Worm (Caenorhabditis elegans): ENCODE data around the gene mtp-18.

Gene mtp-18

ce11 chrX:6250272-6250752, 44.1 kb upstream of the mtp-18 start:
- TF ChIP-seq tab-1 (GFP tag; IDR thresholded peaks at IDR 0.05) (no peak), ztf-29 (GFP tag; IDR thresholded peaks at IDR 0.05) (no peak), ref-1 (GFP tag; conservative IDR thresholded peaks at IDR 0.05) (no peak), ztf-23 (GFP tag; IDR thresholded peaks at IDR 0.05) (no peak)

ce11 chrX:6248778-6249658, 42.8 kb upstream of the mtp-18 start:
- TF ChIP-seq ztf-23 (GFP tag; IDR thresholded peaks at IDR 0.05): no peak
- TF ChIP-seq ztf-29 (GFP tag; IDR thresholded peaks at IDR 0.05): no peak
- no peak for TF ChIP-seq klf-2 (GFP tag; conservative IDR thresholded peaks at IDR 0.05)
- TF ChIP-seq ref-1 (GFP tag; conservative IDR thresholded peaks at IDR 0.05): no peak
- no peak for TF ChIP-seq flt-1 (GFP tag; IDR thresholded peaks at IDR 0.05)
- no peak for TF ChIP-seq T22C8.4 (GFP tag; IDR thresholded peaks at IDR 0.05)
- TF ChIP-seq cog-1 (tag; optimal IDR thresholded peaks at IDR 0.05): no peak
- no peak for TF ChIP-seq med-1 (GFP tag; optimal IDR thresholded peaks at IDR 0.05; ENCODE audit: insufficient read depth)
- TF ChIP-seq tab-1 (GFP tag; IDR thresholded peaks at IDR 0.05): no peak

ce11 chrX:6247869-6248268, 41.7 kb upstream of the mtp-18 start:
- TF ChIP-seq cog-1 (tag; optimal IDR thresholded peaks at IDR 0.05): no peak
- no peak for TF ChIP-seq med-1 (GFP tag; optimal IDR thresholded peaks at IDR 0.05; ENCODE audit: insufficient read depth)
- TF ChIP-seq ref-1 (GFP tag; conservative IDR thresholded peaks at IDR 0.05): no peak
- TF ChIP-seq klf-2 (GFP tag; conservative IDR thresholded peaks at IDR 0.05): no peak
- no peak for TF ChIP-seq ztf-23 (GFP tag; IDR thresholded peaks at IDR 0.05)
- no peak for TF ChIP-seq flt-1 (GFP tag; IDR thresholded peaks at IDR 0.05)
- no peak for TF ChIP-seq tab-1 (GFP tag; IDR thresholded peaks at IDR 0.05)
- TF ChIP-seq ztf-29 (GFP tag; IDR thresholded peaks at IDR 0.05): no peak
- TF ChIP-seq T22C8.4 (GFP tag; IDR thresholded peaks at IDR 0.05): no peak

- TF ChIP-seq med-1 (GFP tag; optimal IDR thresholded peaks at IDR 0.05; ENCODE audit: insufficient read depth) (no peak), tab-1 (GFP tag; IDR thresholded peaks at IDR 0.05) (no peak), ref-1 (GFP tag; conservative IDR thresholded peaks at IDR 0.05) (no peak), klf-2 (GFP tag; conservative IDR thresholded peaks at IDR 0.05) (no peak), flt-1 (GFP tag; IDR thresholded peaks at IDR 0.05) (no peak)
Measured at ce11 chrX:6247013-6247412, 40.8 kb upstream of the mtp-18 start.

ce11 chrX:6245499-6245898, 39.3 kb upstream of the mtp-18 start:
- TF ChIP-seq tab-1 (GFP tag; IDR thresholded peaks at IDR 0.05): no peak
- no peak for TF ChIP-seq med-1 (GFP tag; optimal IDR thresholded peaks at IDR 0.05; ENCODE audit: insufficient read depth)
- no peak for TF ChIP-seq ztf-23 (GFP tag; IDR thresholded peaks at IDR 0.05)
- TF ChIP-seq cog-1 (tag; optimal IDR thresholded peaks at IDR 0.05): no peak
- no peak for TF ChIP-seq ref-1 (GFP tag; conservative IDR thresholded peaks at IDR 0.05)
- no peak for TF ChIP-seq klf-2 (GFP tag; conservative IDR thresholded peaks at IDR 0.05)
- no peak for TF ChIP-seq T22C8.4 (GFP tag; IDR thresholded peaks at IDR 0.05)
- no peak for TF ChIP-seq ztf-29 (GFP tag; IDR thresholded peaks at IDR 0.05)
- TF ChIP-seq flt-1 (GFP tag; IDR thresholded peaks at IDR 0.05): no peak

ce11 chrX:6240640-6241033, 34.4 kb upstream of the mtp-18 start, which contains the start of gene got-2.2:
TSS of gene got-2.2 (plus strand) at chrX:6240983.
- TF ChIP-seq med-1 (GFP tag; optimal IDR thresholded peaks at IDR 0.05; ENCODE audit: insufficient read depth): no peak
- TF ChIP-seq tab-1 (GFP tag; IDR thresholded peaks at IDR 0.05): no peak
- no peak for TF ChIP-seq flt-1 (GFP tag; IDR thresholded peaks at IDR 0.05)
- no peak for TF ChIP-seq klf-2 (GFP tag; conservative IDR thresholded peaks at IDR 0.05)
- TF ChIP-seq T22C8.4 (GFP tag; IDR thresholded peaks at IDR 0.05): no peak
- no peak for TF ChIP-seq ztf-29 (GFP tag; IDR thresholded peaks at IDR 0.05)
- TF ChIP-seq ref-1 (GFP tag; conservative IDR thresholded peaks at IDR 0.05): no peak
- no peak for TF ChIP-seq cog-1 (tag; optimal IDR thresholded peaks at IDR 0.05)
- TF ChIP-seq ztf-23 (GFP tag; IDR thresholded peaks at IDR 0.05): no peak

ce11 chrX:6239927-6240639, 33.9 kb upstream of the mtp-18 start:
- TF ChIP-seq ref-1 (GFP tag; conservative IDR thresholded peaks at IDR 0.05): no peak
- TF ChIP-seq T22C8.4 (GFP tag; IDR thresholded peaks at IDR 0.05): no peak
- no peak for TF ChIP-seq med-1 (GFP tag; optimal IDR thresholded peaks at IDR 0.05; ENCODE audit: insufficient read depth)
- TF ChIP-seq klf-2 (GFP tag; conservative IDR thresholded peaks at IDR 0.05): no peak
- TF ChIP-seq ztf-23 (GFP tag; IDR thresholded peaks at IDR 0.05): no peak
- no peak for TF ChIP-seq cog-1 (tag; optimal IDR thresholded peaks at IDR 0.05)
- TF ChIP-seq flt-1 (GFP tag; IDR thresholded peaks at IDR 0.05): no peak
- no peak for TF ChIP-seq ztf-29 (GFP tag; IDR thresholded peaks at IDR 0.05)
- TF ChIP-seq tab-1 (GFP tag; IDR thresholded peaks at IDR 0.05): no peak

- TF ChIP-seq ztf-29 (GFP tag; IDR thresholded peaks at IDR 0.05) (no peak), flt-1 (GFP tag; IDR thresholded peaks at IDR 0.05) (no peak), med-1 (GFP tag; optimal IDR thresholded peaks at IDR 0.05; ENCODE audit: insufficient read depth) (no peak), cog-1 (tag; optimal IDR thresholded peaks at IDR 0.05) (no peak), ref-1 (GFP tag; conservative IDR thresholded peaks at IDR 0.05) (no peak), T22C8.4 (GFP tag; IDR thresholded peaks at IDR 0.05) (no peak), klf-2 (GFP tag; conservative IDR thresholded peaks at IDR 0.05) (no peak), tab-1 (GFP tag; IDR thresholded peaks at IDR 0.05) (no peak), ztf-23 (GFP tag; IDR thresholded peaks at IDR 0.05) (no peak)
Measured at ce11 chrX:6238973-6239372, 32.8 kb upstream of the mtp-18 start, which contains the start of gene rml-3. TSS of gene rml-3 (minus strand) at chrX:6239065.

- no peak for TF ChIP-seq klf-2 (GFP tag; conservative IDR thresholded peaks at IDR 0.05)
- TF ChIP-seq T22C8.4 (GFP tag; IDR thresholded peaks at IDR 0.05): no peak
- TF ChIP-seq ztf-23 (GFP tag; IDR thresholded peaks at IDR 0.05): no peak
Measured at ce11 chrX:6235443-6235842, 29.2 kb upstream of the mtp-18 start, which contains the start of gene hsp-43. TSS of gene hsp-43 (minus strand) at chrX:6235543.
